Worm (Caenorhabditis elegans): ENCODE measurements around the gene sru-25.

- TF ChIP-seq tbx-2 (tag; optimal IDR thresholded peaks at IDR 0.05) (no peak), pha-2 (tag; optimal IDR thresholded peaks at IDR 0.05) (no peak), mec-3 (tag; optimal IDR thresholded peaks at IDR 0.05; ENCODE audit: borderline replicate concordance) (no peak), sox-4 (tag; optimal IDR thresholded peaks at IDR 0.05) (no peak), pag-3 (tag; optimal IDR thresholded peaks at IDR 0.05; ENCODE audit: borderline replicate concordance) (no peak)
Measured at ce11 chrV:676550-677084, 2.5 kb upstream of the sru-25 start, which contains the start of the genes fbxa-72 and srx-21.

All from whole organism, late embryonic.